Fruit fly (Drosophila melanogaster) Kc167 (cell line): ENCODE data around the gene CG7568.

Experiments used
- Myc ChIP-seq: fragments of >200 bp; optimal IDR thresholded peaks from 2 replicates; lab custom pipeline; 2017; ENCODE audit warnings: missing external identifiers
- Sin3A ChIP-seq: fragments of >200 bp; optimal IDR thresholded peaks from 2 replicates; lab custom pipeline; 2018; ENCODE audit warnings: missing external identifiers
- h ChIP-seq: fragments of >200 bp; optimal IDR thresholded peaks from 3 replicates; lab custom pipeline; 2018; ENCODE audit warnings: missing external identifiers
- insv ChIP-seq: fragments of >200 bp; optimal IDR thresholded peaks from 3 replicates; lab custom pipeline; 2018; ENCODE audit warnings: missing external identifiers
- psq ChIP-seq: fragments of >200 bp; optimal IDR thresholded peaks from 2 replicates; lab custom pipeline; 2017; ENCODE audit warnings: missing external identifiers
- ttk ChIP-seq: sonication (Bioruptor generic); optimal IDR thresholded peaks from 2 replicates; lab custom pipeline; 2017; ENCODE audit warnings: missing external identifiers

CG7568 gene

dm6 chr3R:29600762-29601161 is at the start of gene CG7568:
Gene CG7568 (minus strand): TSS chr3R:29600862.
- no peak for TF ChIP-seq h (lab: Kevin White, UChicago)
- no peak for TF ChIP-seq Sin3A
- TF ChIP-seq Myc (lab: Kevin White, UChicago): no peak
- no peak for TF ChIP-seq ttk (lab: Kevin White, UChicago)
- TF ChIP-seq insv (lab: Kevin White, UChicago): no peak
- TF ChIP-seq psq (lab: Kevin White, UChicago): no peak

dm6 chr3R:29625883-29626282 is 25.2 kb upstream of the CG7568 start:
- no peak for TF ChIP-seq psq (lab: Kevin White, UChicago)
- no peak for TF ChIP-seq ttk (lab: Kevin White, UChicago)
- no peak for TF ChIP-seq Sin3A
- TF ChIP-seq Myc (lab: Kevin White, UChicago): no peak

dm6 chr3R:29620712-29621479 is 20.2 kb upstream of the CG7568 start:
- TF ChIP-seq Myc (lab: Kevin White, UChicago) (no peak), ttk (lab: Kevin White, UChicago) (no peak), psq (lab: Kevin White, UChicago) (no peak), insv (lab: Kevin White, UChicago) (no peak), Sin3A (no peak), h (lab: Kevin White, UChicago) (no peak)

- TF ChIP-seq h (lab: Kevin White, UChicago) (no peak), Myc (lab: Kevin White, UChicago) (no peak), psq (lab: Kevin White, UChicago) (no peak), Sin3A (no peak), ttk (lab: Kevin White, UChicago) (no peak), insv (lab: Kevin White, UChicago) (no peak)
Observed at dm6 chr3R:29618515-29619157, 18.0 kb upstream of the CG7568 start, which contains the start of gene CG1907. Gene CG1907 (plus strand): TSS chr3R:29619065.

DNA sequence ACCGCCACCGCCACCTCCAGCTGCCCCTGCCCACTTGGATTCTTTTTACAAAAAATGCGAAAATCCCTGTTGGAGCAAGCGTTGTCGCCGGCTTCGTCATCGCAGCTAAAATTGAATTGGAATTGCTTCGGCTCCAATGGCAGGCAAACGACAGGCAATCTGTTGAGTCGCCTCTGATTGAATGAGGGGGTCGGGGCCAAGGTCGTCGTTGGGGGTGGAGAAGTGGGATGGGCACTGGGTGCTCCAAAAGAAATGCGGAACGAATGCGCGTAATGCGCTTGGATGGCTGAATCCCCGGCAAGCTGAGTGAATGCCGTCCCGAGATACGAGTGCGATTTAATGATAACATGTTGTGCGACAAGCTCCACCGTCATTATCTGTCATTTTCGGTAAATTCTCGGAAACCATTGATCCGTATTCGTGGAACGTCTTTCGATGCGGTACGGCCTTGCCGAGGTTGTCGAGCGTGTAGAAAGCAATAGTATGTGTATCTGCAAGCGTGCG is 17.1 kb upstream of the CG7568 start:
- no peak for TF ChIP-seq ttk (lab: Kevin White, UChicago)
- no peak for TF ChIP-seq Myc (lab: Kevin White, UChicago)
- TF ChIP-seq insv (lab: Kevin White, UChicago): no peak
- no peak for TF ChIP-seq psq (lab: Kevin White, UChicago)
- TF ChIP-seq Sin3A: no peak
- no peak for TF ChIP-seq h (lab: Kevin White, UChicago)

dm6 chr3R:29617197-29617596 is 16.5 kb upstream of the CG7568 start:
- no peak for TF ChIP-seq ttk (lab: Kevin White, UChicago)
- no peak for TF ChIP-seq psq (lab: Kevin White, UChicago)
- TF ChIP-seq insv (lab: Kevin White, UChicago): no peak
- TF ChIP-seq Sin3A: no peak
- no peak for TF ChIP-seq Myc (lab: Kevin White, UChicago)
- no peak for TF ChIP-seq h (lab: Kevin White, UChicago)

- TF ChIP-seq psq (lab: Kevin White, UChicago) (no peak), insv (lab: Kevin White, UChicago) (no peak), ttk (lab: Kevin White, UChicago) (no peak), Sin3A (no peak), h (lab: Kevin White, UChicago) (no peak), Myc (lab: Kevin White, UChicago) (no peak)
Observed at dm6 chr3R:29610958-29611357, 10.3 kb upstream of the CG7568 start.

- TF ChIP-seq ttk (lab: Kevin White, UChicago) (no peak), psq (lab: Kevin White, UChicago) (no peak), Sin3A (no peak), h (lab: Kevin White, UChicago) (no peak)
Observed at dm6 chr3R:29608177-29608576, 7.5 kb upstream of the CG7568 start, which contains the start of gene Diedel2. Gene Diedel2 (plus strand): TSS chr3R:29608477.

DNA sequence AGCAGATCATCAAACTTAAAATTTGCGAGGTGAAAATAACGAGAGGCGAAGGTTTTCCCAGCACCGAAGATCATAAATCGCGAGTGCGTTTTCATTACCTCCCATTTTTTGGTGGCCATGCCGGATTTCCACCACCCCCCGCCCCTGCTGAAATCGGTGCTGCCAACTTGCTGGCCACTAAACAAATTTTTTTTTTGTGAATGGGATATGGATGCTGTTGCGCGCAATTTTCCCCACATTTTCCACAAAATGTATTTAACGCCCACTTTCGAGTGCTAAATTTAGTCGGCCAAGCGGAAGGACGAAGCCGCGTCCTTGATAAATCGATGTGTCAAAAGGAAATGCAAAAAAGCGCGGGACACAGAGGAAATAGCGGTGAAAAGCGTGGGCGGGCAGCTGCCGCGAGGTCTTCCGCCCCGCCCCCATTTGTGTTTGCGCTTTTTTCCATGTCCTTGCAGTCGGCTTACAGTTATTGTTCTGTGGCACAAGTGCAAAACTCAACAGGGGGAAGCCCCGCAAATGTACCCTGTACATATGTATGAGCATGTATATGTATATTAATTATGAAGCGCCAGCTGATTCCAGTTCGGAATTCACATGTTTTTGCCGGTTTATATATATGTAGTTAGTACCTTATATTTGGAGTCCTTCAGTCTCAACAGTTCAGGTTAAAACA is 8.4 kb downstream of the CG7568 start:
- TF ChIP-seq insv (lab: Kevin White, UChicago) (no peak), Myc (lab: Kevin White, UChicago) (no peak), h (lab: Kevin White, UChicago) (no peak)

- TF ChIP-seq h (lab: Kevin White, UChicago): no peak
- TF ChIP-seq insv (lab: Kevin White, UChicago): no peak
- no peak for TF ChIP-seq psq (lab: Kevin White, UChicago)
- TF ChIP-seq Myc (lab: Kevin White, UChicago): no peak
Observed at dm6 chr3R:29591481-29592138, 9.1 kb downstream of the CG7568 start, which contains the start of gene alph. Gene alph (plus strand): TSS chr3R:29591831.

DNA sequence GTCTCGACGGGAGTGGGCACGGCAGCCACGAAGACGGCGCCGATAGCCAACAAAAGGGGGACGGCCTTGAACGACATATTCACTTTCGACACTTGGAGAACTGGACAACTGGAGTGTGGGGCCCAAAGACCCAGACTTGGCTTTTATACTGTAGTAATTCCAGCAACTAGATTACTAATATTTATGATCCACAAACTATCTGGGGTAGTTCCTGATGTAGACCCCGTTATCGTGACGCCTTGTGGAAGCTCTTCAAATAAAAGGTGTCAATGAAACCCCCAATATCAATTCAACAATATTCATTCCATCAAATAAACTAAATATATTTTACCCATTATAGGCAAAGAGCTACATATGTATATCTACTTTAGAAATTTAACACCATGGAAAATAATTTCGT is 9.9 kb downstream of the CG7568 start, which contains the start of gene CG31041:
CG31041 (minus strand) TSS at position 101 of the 400 bp plus-strand sequence.
- TF ChIP-seq insv (lab: Kevin White, UChicago): no peak
- TF ChIP-seq h (lab: Kevin White, UChicago): no peak
- no peak for TF ChIP-seq Myc (lab: Kevin White, UChicago)
- TF ChIP-seq psq (lab: Kevin White, UChicago): no peak
- TF ChIP-seq ttk (lab: Kevin White, UChicago): no peak
- TF ChIP-seq Sin3A: no peak
